Worm (Caenorhabditis elegans): Measurements from ENCODE around the gene F42D1.4.

The F42D1.4 gene

ce11 chrX:14793198-14793747 lies 13.8 kb upstream of the F42D1.4 start, which contains the start of gene sprr-2:
sprr-2 (plus strand) TSS chrX:14793445.
- TF ChIP-seq unc-130 (tag; optimal IDR thresholded peaks at IDR 0.05) (no peak), elt-2 (tag; optimal IDR thresholded peaks at IDR 0.05) (peak; percentile 62), nhr-77 (tag; optimal IDR thresholded peaks at IDR 0.05) (no peak), lin-35 (GFP tag; optimal IDR thresholded peaks at IDR 0.05) (no peak), aly-2 (tag; optimal IDR thresholded peaks at IDR 0.05) (no peak), nhr-19 (GFP tag; conservative IDR thresholded peaks at IDR 0.05) (0 out of 2 replicates have a peak, but pooled peaks have one; percentile 3), efl-1 (optimal IDR thresholded peaks at IDR 0.05) (no peak), efl-1 (GFP tag; optimal IDR thresholded peaks at IDR 0.05 in 1 of 2) (no peak), pax-3 (tag; optimal IDR thresholded peaks at IDR 0.05) (peak; percentile 60), unc-98 (GFP tag; IDR thresholded peaks at IDR 0.05) (no peak), dsc-1 (tag; optimal IDR thresholded peaks at IDR 0.05) (peak; percentile 68), nhr-71 (tag; optimal IDR thresholded peaks at IDR 0.05) (peak; percentile 16), ceh-90 (tag; optimal IDR thresholded peaks at IDR 0.05) (no peak), lin-13 (GFP tag; optimal IDR thresholded peaks at IDR 0.05) (no peak), nhr-85 (tag) (peak; percentile 57), nhr-47 (tag; optimal IDR thresholded peaks at IDR 0.05) (no peak), zip-4 (GFP tag; optimal IDR thresholded peaks at IDR 0.05) (no peak), lin-39 (tag; optimal IDR thresholded peaks at IDR 0.05) (no peak)

ce11 chrX:14794170-14794569 lies 12.9 kb upstream of the F42D1.4 start:
- TF ChIP-seq nhr-20 (tag; optimal IDR thresholded peaks at IDR 0.05) (no peak), C16A3.4 (tag; optimal IDR thresholded peaks at IDR 0.05) (no peak), ceh-8 (GFP tag; optimal IDR thresholded peaks at IDR 0.05) (no peak), ztf-4 (tag; optimal IDR thresholded peaks at IDR 0.05) (no peak), unc-130 (tag; optimal IDR thresholded peaks at IDR 0.05) (no peak), ceh-82 (tag; optimal IDR thresholded peaks at IDR 0.05) (no peak), tlp-1 (tag; optimal IDR thresholded peaks at IDR 0.05) (no peak), elt-2 (tag; optimal IDR thresholded peaks at IDR 0.05) (no peak), lin-39 (tag; optimal IDR thresholded peaks at IDR 0.05) (no peak), ztf-11 (tag; optimal IDR thresholded peaks at IDR 0.05) (no peak), efl-1 (optimal IDR thresholded peaks at IDR 0.05) (no peak), efl-1 (GFP tag; optimal IDR thresholded peaks at IDR 0.05 in 1 of 2) (no peak), nhr-90 (tag; optimal IDR thresholded peaks at IDR 0.05; ENCODE audit: poor library complexity) (no peak), sptf-1 (tag; optimal IDR thresholded peaks at IDR 0.05) (no peak), elt-3 (tag; optimal IDR thresholded peaks at IDR 0.05) (no peak)

DNA sequence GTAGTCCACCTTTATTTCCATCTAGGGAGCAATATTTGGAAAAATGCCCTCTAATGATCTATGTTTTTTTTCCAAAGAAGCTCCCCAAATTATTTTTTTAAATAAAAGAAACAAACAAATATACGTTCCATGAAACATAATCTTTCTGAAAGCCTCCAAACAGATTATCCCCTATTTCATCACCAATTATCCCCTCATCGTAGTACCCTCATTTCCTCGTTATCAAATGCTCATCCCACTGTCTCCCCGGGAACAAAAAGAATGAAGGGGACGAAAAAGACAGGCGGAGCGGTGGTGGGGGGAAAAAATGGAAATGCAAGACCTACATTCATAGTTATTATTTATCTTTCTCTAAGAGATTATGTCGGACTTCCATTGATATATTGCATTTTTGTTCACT lies 9.6 kb upstream of the F42D1.4 start:
- TF ChIP-seq dsc-1 (tag; optimal IDR thresholded peaks at IDR 0.05) (peak; percentile 94), lin-35 (GFP tag; optimal IDR thresholded peaks at IDR 0.05) (no peak)

DNA sequence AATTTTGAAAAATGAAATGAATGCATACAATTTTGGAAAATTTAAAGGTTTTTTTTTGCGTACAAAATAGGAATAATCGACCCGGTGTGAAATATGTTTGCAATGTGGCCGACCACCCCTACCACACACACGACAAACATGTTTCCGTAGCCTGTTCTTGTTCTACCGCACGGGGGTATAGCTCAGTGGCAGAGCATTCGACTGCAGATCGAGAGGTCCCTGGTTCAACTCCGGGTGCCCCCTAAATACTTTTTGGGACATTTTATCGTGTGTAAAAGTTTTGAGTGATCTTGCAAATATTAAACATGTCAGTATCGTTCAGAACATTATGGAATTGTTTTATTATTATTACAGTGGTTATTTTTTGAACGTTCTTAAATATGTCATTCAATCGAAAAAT lies 2.3 kb upstream of the F42D1.4 start:
- peak; percentile 20 for TF ChIP-seq nhr-77 (tag; optimal IDR thresholded peaks at IDR 0.05)
- TF ChIP-seq fkh-10 (GFP tag; optimal IDR thresholded peaks at IDR 0.05) = no peak
- TF ChIP-seq unc-130 (tag; optimal IDR thresholded peaks at IDR 0.05) = no peak
- no peak for TF ChIP-seq hlh-4 (tag; optimal IDR thresholded peaks at IDR 0.05)
- no peak for TF ChIP-seq hpl-2 (GFP tag; optimal IDR thresholded peaks at IDR 0.05)
- TF ChIP-seq elt-2 (tag; optimal IDR thresholded peaks at IDR 0.05) = peak; percentile 44
- TF ChIP-seq nhr-20 (tag; optimal IDR thresholded peaks at IDR 0.05) = peak; percentile 37
- TF ChIP-seq tbx-2 (tag; optimal IDR thresholded peaks at IDR 0.05) = peak; percentile 24
- TF ChIP-seq zag-1 (tag; optimal IDR thresholded peaks at IDR 0.05) = no peak
- peak in 1 of 3 experiments; percentile 22 for TF ChIP-seq ceh-82 (tag; optimal IDR thresholded peaks at IDR 0.05)
- peak; percentile 54 for TF ChIP-seq nhr-90 (tag; optimal IDR thresholded peaks at IDR 0.05; ENCODE audit: poor library complexity)
- peak; percentile 11 to 44 for TF ChIP-seq lsy-2 (tag; optimal IDR thresholded peaks at IDR 0.05)
- TF ChIP-seq rnt-1 (tag; optimal IDR thresholded peaks at IDR 0.05) = peak; percentile 60
- peak in 1 of 2 experiments; percentile 39 for TF ChIP-seq mdl-1 (tag; optimal IDR thresholded peaks at IDR 0.05)
- TF ChIP-seq tlp-1 (tag; optimal IDR thresholded peaks at IDR 0.05) = no peak
- no peak for TF ChIP-seq pag-3 (tag; optimal IDR thresholded peaks at IDR 0.05; ENCODE audit: borderline replicate concordance, insufficient read depth)
- TF ChIP-seq dsc-1 (tag; optimal IDR thresholded peaks at IDR 0.05) = peak; percentile 18
- TF ChIP-seq C04F5.9 (tag; optimal IDR thresholded peaks at IDR 0.05) = no peak
- TF ChIP-seq mep-1 (tag; optimal IDR thresholded peaks at IDR 0.05) = peak; percentile 26
- TF ChIP-seq nhr-19 (GFP tag; conservative IDR thresholded peaks at IDR 0.05) = peak; percentile 35
- no peak for TF ChIP-seq blmp-1 (tag; optimal IDR thresholded peaks at IDR 0.05)
- TF ChIP-seq skn-1 (tag; optimal IDR thresholded peaks at IDR 0.05) = peak; percentile 19
- TF ChIP-seq unc-86 (tag; optimal IDR thresholded peaks at IDR 0.05) = no peak
- peak; percentile 43 for TF ChIP-seq lin-14 (GFP tag; optimal IDR thresholded peaks at IDR 0.05)
- TF ChIP-seq snpc-4 (tag; optimal IDR thresholded peaks at IDR 0.05) = no peak
- peak; percentile 39 for TF ChIP-seq C16A3.4 (tag; optimal IDR thresholded peaks at IDR 0.05)
- TF ChIP-seq efl-3 (GFP tag; optimal IDR thresholded peaks at IDR 0.05) = no peak
- peak; percentile 50 for TF ChIP-seq nhr-71 (tag; optimal IDR thresholded peaks at IDR 0.05)
- TF ChIP-seq pax-3 (tag; optimal IDR thresholded peaks at IDR 0.05) = no peak
